Fruit fly (Drosophila melanogaster): Measurements from ENCODE around the gene verm.

dm6 chr3L:19649374-19649948 is 45.6 kb downstream of the verm start, which contains the start of gene Oat:
- TF ChIP-seq Lpt (GFP tag; optimal IDR thresholded peaks at IDR 0.05): no peak
- TF ChIP-seq cyc (GFP tag; optimal IDR thresholded peaks at IDR 0.05): no peak
- TF ChIP-seq ss (GFP tag; optimal IDR thresholded peaks at IDR 0.05): no peak
- no peak for TF ChIP-seq Met (GFP tag; optimal IDR thresholded peaks at IDR 0.05)
- no peak for TF ChIP-seq CG3032 (tag; optimal IDR thresholded peaks at IDR 0.05)
- TF ChIP-seq CG3919 (GFP tag; optimal IDR thresholded peaks at IDR 0.05): no peak
- TF ChIP-seq CG11902 (GFP tag; optimal IDR thresholded peaks at IDR 0.05): no peak
- TF ChIP-seq CG31627 (GFP tag; optimal IDR thresholded peaks at IDR 0.05): no peak
- TF ChIP-seq CG11762 (GFP tag; optimal IDR thresholded peaks at IDR 0.05; ENCODE audit: insufficient read depth): no peak
- no peak for TF ChIP-seq CG8319 (GFP tag; optimal IDR thresholded peaks at IDR 0.05)
- no peak for TF ChIP-seq CG6163 (GFP tag; IDR thresholded peaks at IDR 0.05)
- no peak for TF ChIP-seq CG15336 (GFP tag; IDR thresholded peaks at IDR 0.05)
